Worm (Caenorhabditis elegans) whole organism, late embryonic: ENCODE measurements around the gene unc-68.

Source experiments
- C38D4.7 ChIP-seq: fragments of 200-800 bp; sonication (Bioruptor generic); optimal IDR thresholded peaks from 2 replicates; lab custom pipeline; 2018; ENCODE audit warnings: mild to moderate bottlenecking, missing genetic modification characterization, moderate library complexity, missing compliant biosample characterization
- dmd-4 ChIP-seq: sonication (generic microtip); optimal IDR thresholded peaks from 2 replicates; lab custom pipeline; 2016; ENCODE audit warnings: borderline replicate concordance, missing genetic modification characterization, missing compliant biosample characterization
- lim-6 ChIP-seq: sonication (generic microtip); optimal IDR thresholded peaks from 2 replicates; lab custom pipeline; 2016; ENCODE audit warnings: missing genetic modification characterization, missing compliant biosample characterization
- pha-4 ChIP-seq: fragments of 150-350 bp; optimal IDR thresholded peaks from 2 replicates; lab custom pipeline; 2018; ENCODE audit warnings: missing biosample characterization, missing genetic modification reagents, missing genetic modification characterization
- pqm-1 ChIP-seq: sonication (generic microtip); optimal IDR thresholded peaks from 2 replicates; lab custom pipeline; 2016; ENCODE audit warnings: missing genetic modification characterization, missing compliant biosample characterization

DNA sequence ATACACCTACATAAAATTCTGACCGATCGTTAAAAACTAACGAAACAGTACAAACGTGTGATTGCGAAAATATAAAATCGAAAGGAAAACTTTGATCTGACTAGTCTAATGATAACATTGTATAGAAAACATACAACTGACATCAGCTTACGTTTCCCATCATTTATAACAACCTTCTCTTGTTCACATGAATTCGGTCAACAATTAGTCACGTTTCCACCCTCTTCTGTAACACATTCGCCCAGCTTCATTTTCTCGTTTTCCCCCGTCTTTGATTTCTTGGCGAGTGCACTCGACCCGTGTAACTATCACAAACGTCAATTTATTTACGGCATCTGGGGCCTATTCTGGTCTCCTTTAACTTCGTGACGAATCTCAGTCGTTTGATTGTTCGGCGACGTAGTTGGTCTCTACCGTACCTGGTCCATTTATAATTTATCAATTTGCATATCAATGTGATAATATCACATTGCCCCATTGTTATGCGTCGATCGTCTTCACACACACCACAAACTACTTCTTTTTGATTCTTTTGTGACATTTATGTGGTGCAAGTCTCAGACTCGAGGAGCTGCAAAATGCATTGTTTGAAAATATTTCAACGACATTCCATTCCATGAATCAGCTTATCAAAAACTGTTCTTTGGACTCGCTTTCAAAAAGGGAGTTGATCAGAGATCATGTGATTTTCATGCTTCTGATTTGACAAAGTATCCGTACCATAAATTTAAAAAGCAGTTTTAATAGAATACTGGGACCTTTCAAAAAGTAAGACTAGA, 27.8 kb downstream of the unc-68 start:
- TF ChIP-seq pqm-1 (no peak), lim-6 (no peak), dmd-4 (tag; lab: Kevin White, UChicago) (no peak), pha-4 (tag; lab: Kevin White, UChicago) (no peak), C38D4.7 (GFP tag; lab: Kevin White, UChicago) (no peak)
